Fruit fly (Drosophila melanogaster) whole organism, adult: Measurements from ENCODE around the gene CG6652.
A peak's percentile ranks its signal among the peaks of the same experiment; 100 is the strongest.

Experiments used
- CG11617 ChIP-seq: fragments of 200-800 bp; sonication (Bioruptor generic); optimal IDR thresholded peaks from 2 replicates; lab custom pipeline; 2017; ENCODE audit warnings: mild to moderate bottlenecking, missing biosample characterization, missing genetic modification reagents, missing genetic modification characterization
- CG12768 ChIP-seq: fragments of 200-800 bp; sonication (Bioruptor generic); optimal IDR thresholded peaks from 2 replicates; lab custom pipeline; 2017; ENCODE audit warnings: missing biosample characterization, missing genetic modification characterization, mild to moderate bottlenecking, moderate library complexity, missing genetic modification reagents
- CG14711 ChIP-seq: fragments of 200-800 bp; sonication (Bioruptor generic); optimal IDR thresholded peaks from 2 replicates; lab custom pipeline; 2018; ENCODE audit warnings: missing biosample characterization, mild to moderate bottlenecking, missing genetic modification characterization, moderate library complexity
- CG1620 ChIP-seq: fragments of 200-800 bp; sonication (Bioruptor generic); optimal IDR thresholded peaks from 2 replicates; lab custom pipeline; 2016; ENCODE audit warnings: missing biosample characterization, missing genetic modification characterization
- CG33017 ChIP-seq: fragments of 200-800 bp; sonication (Bioruptor generic); optimal IDR thresholded peaks from 2 replicates; lab custom pipeline; 2018; ENCODE audit warnings: missing biosample characterization, mild to moderate bottlenecking, missing genetic modification characterization, moderate library complexity
- CG5204 ChIP-seq: fragments of 200-800 bp; sonication (Bioruptor generic); optimal IDR thresholded peaks from 2 replicates; lab custom pipeline; 2016; ENCODE audit warnings: missing biosample characterization, missing genetic modification characterization
- CG7045 ChIP-seq: fragments of 200-800 bp; sonication (Bioruptor generic); optimal IDR thresholded peaks from 2 replicates; lab custom pipeline; 2017; ENCODE audit warnings: missing biosample characterization, mild to moderate bottlenecking, missing genetic modification characterization
- CG7101 ChIP-seq: fragments of 200-800 bp; sonication (Bioruptor generic); optimal IDR thresholded peaks from 2 replicates; lab custom pipeline; 2018; ENCODE audit warnings: missing biosample characterization, mild to moderate bottlenecking, missing genetic modification characterization, moderate library complexity
- Clk ChIP-seq: fragments of 200-800 bp; sonication (Bioruptor generic); optimal IDR thresholded peaks from 2 replicates; lab custom pipeline; 2017; ENCODE audit warnings: missing biosample characterization, missing genetic modification characterization
- Crg-1 ChIP-seq: fragments of 200-800 bp; sonication (Bioruptor generic); optimal IDR thresholded peaks from 2 replicates; lab custom pipeline; 2016; ENCODE audit warnings: missing biosample characterization, missing genetic modification characterization
- Hr96 ChIP-seq: fragments of 200-800 bp; sonication (Bioruptor generic); optimal IDR thresholded peaks from 2 replicates; lab custom pipeline; 2016; ENCODE audit warnings: missing biosample characterization, missing genetic modification characterization
- Mnt ChIP-seq: fragments of 200-800 bp; sonication (Bioruptor generic); optimal IDR thresholded peaks from 2 replicates; lab custom pipeline; 2016; ENCODE audit warnings: missing biosample characterization, mild to moderate bottlenecking, missing genetic modification characterization
- bab1 ChIP-seq: fragments of 200-800 bp; sonication (Bioruptor generic); optimal IDR thresholded peaks from 3 replicates; lab custom pipeline; 2019; ENCODE audit warnings: missing biosample characterization, mild to moderate bottlenecking, missing genetic modification characterization, moderate library complexity
- cic ChIP-seq: fragments of 200-800 bp; sonication (Bioruptor generic); optimal IDR thresholded peaks from 2 replicates; lab custom pipeline; 2017; ENCODE audit warnings: missing biosample characterization, mild to moderate bottlenecking, missing genetic modification characterization, moderate library complexity
- cnc ChIP-seq, 2 experiments: fragments of >200 bp; optimal IDR thresholded peaks; 2 replicates each; lab custom pipeline; 2017
- kay ChIP-seq: fragments of 200-800 bp; sonication (Bioruptor generic); peaks from one replicate; lab custom pipeline; 2016; ENCODE audit warnings: missing biosample characterization, missing genetic modification characterization, borderline replicate concordance
- ovo ChIP-seq: fragments of 200-800 bp; sonication (Bioruptor generic); optimal IDR thresholded peaks from 2 replicates; lab custom pipeline; 2016; ENCODE audit warnings: missing biosample characterization, missing genetic modification characterization
- pad ChIP-seq: fragments of 200-800 bp; sonication (Bioruptor generic); optimal IDR thresholded peaks from 3 replicates; lab custom pipeline; 2017; ENCODE audit warnings: missing biosample characterization, missing genetic modification characterization, mild to moderate bottlenecking, moderate library complexity, missing genetic modification reagents
- tj ChIP-seq: fragments of 200-800 bp; sonication (Bioruptor generic); optimal IDR thresholded peaks from 3 replicates; lab custom pipeline; 2017; ENCODE audit warnings: missing biosample characterization, mild to moderate bottlenecking, missing genetic modification characterization, moderate library complexity
- toe ChIP-seq: fragments of 200-800 bp; sonication (Bioruptor generic); optimal IDR thresholded peaks from 2 replicates; lab custom pipeline; 2016; ENCODE audit warnings: missing biosample characterization, missing genetic modification characterization

The CG6652 gene

dm6 chr3L:17033309-17033708, 10.7 kb upstream of the CG6652 start:
- no peak for TF ChIP-seq CG12768 (GFP tag; lab: Kevin White, UChicago)
- TF ChIP-seq cic (GFP tag; lab: Kevin White, UChicago) = no peak
- no peak for TF ChIP-seq CG1620
- no peak for TF ChIP-seq pad (GFP tag; lab: Kevin White, UChicago)
- no peak for TF ChIP-seq Clk
- no peak for TF ChIP-seq CG33017 (tag; lab: Kevin White, UChicago)

dm6 chr3L:17031971-17032370, 9.3 kb upstream of the CG6652 start, which contains the start of gene Ilp8:
Ilp8 (minus strand) TSS chr3L:17032080.
- TF ChIP-seq Hr96 (GFP tag; lab: Kevin White, UChicago) (no peak), tj (no peak), bab1 (GFP tag; lab: Kevin White, UChicago) (no peak), CG12768 (GFP tag; lab: Kevin White, UChicago) (no peak), kay (GFP tag; lab: Kevin White, UChicago) (no peak)

dm6 chr3L:17027310-17027709, 4.7 kb upstream of the CG6652 start, which contains the start of gene CG7730:
CG7730 (plus strand) TSS chr3L:17027515.
- no peak for TF ChIP-seq cnc (optimal IDR thresholded peaks at IDR 0.05; lab: Kevin White, UChicago)
- no peak for TF ChIP-seq Crg-1
- no peak for TF ChIP-seq CG12768 (GFP tag; lab: Kevin White, UChicago)
- no peak for TF ChIP-seq toe (GFP tag; lab: Kevin White, UChicago)
- no peak for TF ChIP-seq CG7101 (tag; lab: Kevin White, UChicago)
- TF ChIP-seq ovo (GFP tag; lab: Kevin White, UChicago) = no peak
- no peak for TF ChIP-seq Hr96 (GFP tag; lab: Kevin White, UChicago)
- TF ChIP-seq pad (GFP tag; lab: Kevin White, UChicago) = no peak
- TF ChIP-seq CG11617 (GFP tag; lab: Kevin White, UChicago) = no peak
- no peak for TF ChIP-seq Clk

- TF ChIP-seq Clk = no peak
- no peak for TF ChIP-seq CG1620
- no peak for TF ChIP-seq ovo (GFP tag; lab: Kevin White, UChicago)
- TF ChIP-seq CG33017 (tag; lab: Kevin White, UChicago) = no peak
- TF ChIP-seq CG14711 (tag; lab: Kevin White, UChicago) = no peak
- TF ChIP-seq cnc (optimal IDR thresholded peaks at IDR 0.05; lab: Kevin White, UChicago) = no peak
Measured at dm6 chr3L:17024095-17024639, 1.5 kb upstream of the CG6652 start, which contains the start of gene Fit2. Fit2 (plus strand) TSS chr3L:17024328.

DNA sequence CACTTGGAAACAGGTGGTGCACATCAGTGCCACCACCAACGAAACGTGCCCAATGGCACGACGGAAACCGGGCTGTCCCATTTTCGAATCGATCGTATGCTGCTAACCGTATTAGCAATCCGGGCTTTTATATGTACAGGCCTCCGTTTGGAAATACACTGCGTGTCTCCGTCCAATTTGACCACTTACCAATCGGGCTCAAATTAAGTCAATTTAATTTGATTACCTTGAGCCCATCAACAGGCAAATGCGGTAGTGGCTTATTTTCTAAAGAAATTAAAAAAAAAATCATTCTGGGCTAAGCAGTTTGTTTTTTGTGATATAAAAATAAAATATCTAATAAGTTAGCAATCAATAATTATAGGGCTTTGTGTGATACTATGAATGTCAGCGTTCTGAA, 985 bp upstream of the CG6652 start, which contains the start of gene a10:
a10 (minus strand) TSS at position 101 of the 400 bp plus-strand sequence.
- TF ChIP-seq CG5204 (GFP tag; lab: Kevin White, UChicago) = no peak

DNA sequence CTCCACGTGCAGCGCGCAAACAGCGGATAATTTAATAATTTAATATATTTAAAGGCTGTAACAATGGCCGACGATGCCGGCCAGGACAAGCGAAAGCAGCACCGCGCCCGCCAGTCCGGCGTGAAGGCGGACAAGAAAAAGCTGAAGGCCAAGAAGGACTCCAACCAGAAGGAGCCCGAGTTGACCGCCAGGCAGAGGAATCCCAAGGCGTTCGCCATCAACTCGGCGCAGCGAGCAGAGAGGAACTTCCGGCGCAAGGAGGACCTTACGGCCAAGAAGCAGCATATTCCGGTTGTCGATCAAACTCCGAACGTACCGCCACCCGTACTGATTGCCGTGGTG, 6.1 kb downstream of the CG6652 start:
- TF ChIP-seq Mnt (GFP tag; lab: Kevin White, UChicago) = no peak
- no peak for TF ChIP-seq CG5204 (GFP tag; lab: Kevin White, UChicago)
- TF ChIP-seq bab1 (GFP tag; lab: Kevin White, UChicago) = no peak
- no peak for TF ChIP-seq Hr96 (GFP tag; lab: Kevin White, UChicago)
- no peak for TF ChIP-seq CG14711 (tag; lab: Kevin White, UChicago)

- TF ChIP-seq tj = peak; percentile 48
- peak; percentile 46 for TF ChIP-seq CG7101 (tag; lab: Kevin White, UChicago)
- peak; percentile 68 for TF ChIP-seq Hr96 (GFP tag; lab: Kevin White, UChicago)
- no peak for TF ChIP-seq CG5204 (GFP tag; lab: Kevin White, UChicago)
- no peak for TF ChIP-seq cic (GFP tag; lab: Kevin White, UChicago)
- TF ChIP-seq CG33017 (tag; lab: Kevin White, UChicago) = no peak
- TF ChIP-seq CG1620 = peak; percentile 37
- peak; percentile 66 for TF ChIP-seq CG11617 (GFP tag; lab: Kevin White, UChicago)
- no peak for TF ChIP-seq kay (GFP tag; lab: Kevin White, UChicago)
- peak; percentile 21 for TF ChIP-seq Clk
- no peak for TF ChIP-seq CG14711 (tag; lab: Kevin White, UChicago)
- peak; percentile 60 for TF ChIP-seq ovo (GFP tag; lab: Kevin White, UChicago)
- peak; percentile 98 for TF ChIP-seq Mnt (GFP tag; lab: Kevin White, UChicago)
- TF ChIP-seq CG7045 (GFP tag; lab: Kevin White, UChicago) = peak; percentile 42
- TF ChIP-seq Crg-1 = peak; percentile 15
- TF ChIP-seq CG12768 (GFP tag; lab: Kevin White, UChicago) = peak; percentile 61
- TF ChIP-seq pad (GFP tag; lab: Kevin White, UChicago) = peak; percentile 16
- peak; percentile 54 for TF ChIP-seq bab1 (GFP tag; lab: Kevin White, UChicago)
- TF ChIP-seq toe (GFP tag; lab: Kevin White, UChicago) = peak; percentile 69
- no peak for TF ChIP-seq cnc (optimal IDR thresholded peaks at IDR 0.05; lab: Kevin White, UChicago)
Measured at dm6 chr3L:17015663-17016575, 6.7 kb downstream of the CG6652 start, which contains the start of the genes CG6664 and CG7728. CG6664 (minus strand) TSS chr3L:17016180. CG7728 (plus strand) TSS chr3L:17016536.
